Worm (Caenorhabditis elegans) whole organism, L2 larva: ENCODE results near the gene cup-14.

ENCODE experiments used
- C34F6.9 ChIP-seq: fragments of 150-350 bp; optimal IDR thresholded peaks from 2 replicates; lab custom pipeline; 2014; ENCODE audit warnings: missing biosample characterization, missing genetic modification characterization
- F13H6.1 ChIP-seq: sonication (generic microtip); optimal IDR thresholded peaks from 2 replicates; lab custom pipeline; 2016; ENCODE audit warnings: missing genetic modification characterization, missing compliant biosample characterization
- ZK546.5 ChIP-seq: sonication (generic microtip); optimal IDR thresholded peaks from 2 replicates; lab custom pipeline; 2017; ENCODE audit warnings: missing biosample characterization, missing genetic modification characterization
- aly-2 ChIP-seq: fragments of 150-350 bp; optimal IDR thresholded peaks from 2 replicates; lab custom pipeline; 2014; ENCODE audit warnings: missing biosample characterization, missing genetic modification characterization
- ama-1 ChIP-seq: fragments of 150-350 bp; optimal IDR thresholded peaks from 2 replicates; lab custom pipeline; 2018; ENCODE audit warnings: inconsistent platforms
- ceh-16 ChIP-seq: fragments of 150-350 bp; optimal IDR thresholded peaks from 2 replicates; lab custom pipeline; 2014; ENCODE audit warnings: missing biosample characterization, missing genetic modification characterization
- ceh-82 ChIP-seq: fragments of 150-350 bp; optimal IDR thresholded peaks from 2 replicates; lab custom pipeline; 2014; ENCODE audit warnings: missing biosample characterization, missing genetic modification characterization
- crh-2 ChIP-seq: sonication (generic microtip); optimal IDR thresholded peaks from 2 replicates; lab custom pipeline; 2017; ENCODE audit warnings: missing biosample characterization, missing genetic modification characterization
- dmd-4 ChIP-seq: sonication (generic microtip); optimal IDR thresholded peaks from 2 replicates; lab custom pipeline; 2017; ENCODE audit warnings: missing biosample characterization, missing genetic modification characterization
- elt-3 ChIP-seq: sonication (generic microtip); optimal IDR thresholded peaks from 2 replicates; lab custom pipeline; 2017; ENCODE audit warnings: missing biosample characterization, missing genetic modification characterization
- fos-1 ChIP-seq: fragments of 150-350 bp; optimal IDR thresholded peaks from 2 replicates; lab custom pipeline; 2014; ENCODE audit warnings: missing biosample characterization, missing genetic modification characterization
- lin-39 ChIP-seq: fragments of 150-350 bp; optimal IDR thresholded peaks from 2 replicates; lab custom pipeline; 2014; ENCODE audit warnings: missing biosample characterization, missing genetic modification reagents, missing genetic modification characterization
- lsy-2 ChIP-seq, 2 experiments: fragments of 150-350 bp in 1 of 2; sonication (generic microtip) in 1 of 2; optimal IDR thresholded peaks; 2 replicates each; lab custom pipeline; 2014 to 2017; ENCODE audit warnings: missing biosample characterization in 2 of 2, missing genetic modification characterization in 2 of 2
- mbf-1 ChIP-seq: sonication (generic microtip); optimal IDR thresholded peaks from 2 replicates; lab custom pipeline; 2017; ENCODE audit warnings: missing biosample characterization, missing genetic modification characterization
- mdl-1 ChIP-seq, 2 experiments: fragments of 150-350 bp in 1 of 2; sonication (generic microtip) in 1 of 2; optimal IDR thresholded peaks; 2 replicates each; lab custom pipeline; 2017; ENCODE audit warnings: missing biosample characterization in 2 of 2, missing genetic modification characterization in 2 of 2
- nhr-10 ChIP-seq: sonication (generic microtip); optimal IDR thresholded peaks from 2 replicates; lab custom pipeline; 2017; ENCODE audit warnings: missing biosample characterization, missing genetic modification characterization
- nhr-11 ChIP-seq: fragments of 150-350 bp; optimal IDR thresholded peaks from 2 replicates; lab custom pipeline; 2014; ENCODE audit warnings: missing biosample characterization, missing genetic modification characterization
- nhr-129 ChIP-seq: fragments of 150-350 bp; optimal IDR thresholded peaks from 2 replicates; lab custom pipeline; 2014; ENCODE audit warnings: missing biosample characterization, missing genetic modification characterization
- nhr-21 ChIP-seq: fragments of 150-350 bp; optimal IDR thresholded peaks from 2 replicates; lab custom pipeline; 2014; ENCODE audit warnings: missing biosample characterization, missing genetic modification characterization
- nhr-23 ChIP-seq: fragments of 150-350 bp; optimal IDR thresholded peaks from 2 replicates; lab custom pipeline; 2014; ENCODE audit warnings: missing biosample characterization, missing genetic modification reagents, missing genetic modification characterization
- nhr-237 ChIP-seq: fragments of 150-350 bp; optimal IDR thresholded peaks from 2 replicates; lab custom pipeline; 2014; ENCODE audit warnings: missing biosample characterization, missing genetic modification characterization
- nhr-25 ChIP-seq: fragments of 150-350 bp; sonication (generic microtip); optimal IDR thresholded peaks from 3 replicates; lab custom pipeline; 2014; ENCODE audit warnings: missing biosample characterization, missing genetic modification characterization
- nhr-6 ChIP-seq: fragments of 150-350 bp; optimal IDR thresholded peaks from 2 replicates; lab custom pipeline; 2014; ENCODE audit warnings: missing biosample characterization, missing genetic modification characterization
- nhr-77 ChIP-seq: fragments of 150-350 bp; optimal IDR thresholded peaks from 2 replicates; lab custom pipeline; 2014; ENCODE audit warnings: missing biosample characterization, missing genetic modification characterization
- peb-1 ChIP-seq: fragments of 150-350 bp; optimal IDR thresholded peaks from 2 replicates; lab custom pipeline; 2014; ENCODE audit warnings: missing biosample characterization, missing genetic modification characterization
- skn-1 ChIP-seq: sonication (generic microtip); optimal IDR thresholded peaks from 2 replicates; lab custom pipeline; 2017; ENCODE audit warnings: missing biosample characterization, missing genetic modification characterization
- sma-3 ChIP-seq: sonication (generic microtip); optimal IDR thresholded peaks from 2 replicates; lab custom pipeline; 2016; ENCODE audit warnings: missing genetic modification reagents, missing genetic modification characterization, missing compliant biosample characterization
- sma-9 ChIP-seq, 2 experiments: fragments of 150-350 bp in 1 of 2; sonication (generic microtip) in 1 of 2; optimal IDR thresholded peaks; 2 replicates each; lab custom pipeline; 2014 to 2016; ENCODE audit warnings: missing genetic modification characterization in 2 of 2, mild to moderate bottlenecking in 1 of 2, missing biosample characterization in 1 of 2, missing compliant biosample characterization in 1 of 2, missing genetic modification reagents in 1 of 2, moderate library complexity in 1 of 2
- snpc-4 ChIP-seq: fragments of 150-350 bp; optimal IDR thresholded peaks from 2 replicates; lab custom pipeline; 2014; ENCODE audit warnings: missing biosample characterization, missing genetic modification characterization
- unc-62 ChIP-seq: fragments of 150-350 bp; optimal IDR thresholded peaks from 2 replicates; lab custom pipeline; 2014; ENCODE audit warnings: missing biosample characterization, missing genetic modification reagents, missing genetic modification characterization
- zag-1 ChIP-seq: fragments of 150-350 bp; optimal IDR thresholded peaks from 2 replicates; lab custom pipeline; 2014; ENCODE audit warnings: missing biosample characterization, missing genetic modification characterization
- ztf-1 ChIP-seq: fragments of 200-800 bp; sonication (Bioruptor generic); conservative IDR thresholded peaks from 2 replicates; pipeline ENCODE4 v1.3.6; 2022; ENCODE audit warnings: missing genetic modification characterization, missing compliant biosample characterization
- ztf-4 ChIP-seq: fragments of 150-350 bp; optimal IDR thresholded peaks from 2 replicates; lab custom pipeline; 2014; ENCODE audit warnings: missing biosample characterization, missing genetic modification characterization

cup-14 gene

ce11 chrII:13852532-13853199, 19.4 kb downstream of the cup-14 start:
- TF ChIP-seq sma-3 (GFP tag; lab: Kevin White, UChicago) = peak; percentile 52
- TF ChIP-seq ama-1 (lab: Kevin White, UChicago) = peak; percentile 11
- peak; percentile 3 for TF ChIP-seq fos-1
- peak in 1 of 2 experiments; percentile 11 for TF ChIP-seq lsy-2 (tag; optimal IDR thresholded peaks at IDR 0.05; lab: Kevin White, UChicago)
- TF ChIP-seq nhr-21 (tag; lab: Kevin White, UChicago) = peak; percentile 29
- TF ChIP-seq crh-2 (tag; lab: Kevin White, UChicago) = peak; percentile 53
- TF ChIP-seq snpc-4 (tag; lab: Kevin White, UChicago) = peak; percentile 88

ce11 chrII:13852004-13852403, 20.0 kb downstream of the cup-14 start, which contains the start of gene F08G2.8:
Gene F08G2.8 (plus strand): TSS chrII:13852304.
- TF ChIP-seq aly-2 (tag; lab: Kevin White, UChicago) = no peak
- TF ChIP-seq nhr-77 = no peak
- TF ChIP-seq peb-1 (tag; lab: Kevin White, UChicago) = no peak
- no peak for TF ChIP-seq skn-1 (tag; lab: Kevin White, UChicago)
- no peak for TF ChIP-seq mbf-1 (tag; lab: Kevin White, UChicago)
- TF ChIP-seq nhr-23 (tag; lab: Kevin White, UChicago) = no peak
- TF ChIP-seq ceh-16 (tag; lab: Kevin White, UChicago) = no peak
- no peak for TF ChIP-seq C34F6.9 (tag; lab: Kevin White, UChicago)
- no peak for TF ChIP-seq nhr-6 (tag; lab: Kevin White, UChicago)
- TF ChIP-seq lin-39 (tag; lab: Kevin White, UChicago) = no peak
- no peak for TF ChIP-seq crh-2 (tag; lab: Kevin White, UChicago)
- TF ChIP-seq ceh-82 = no peak
- TF ChIP-seq ztf-4 (tag; lab: Kevin White, UChicago) = no peak
- TF ChIP-seq snpc-4 (tag; lab: Kevin White, UChicago) = no peak
- no peak for TF ChIP-seq sma-9 (GFP tag; optimal IDR thresholded peaks at IDR 0.05; lab: Kevin White, UChicago)
- TF ChIP-seq sma-9 (tag; optimal IDR thresholded peaks at IDR 0.05; lab: Kevin White, UChicago) = no peak
- TF ChIP-seq nhr-10 (tag; lab: Kevin White, UChicago) = no peak
- TF ChIP-seq elt-3 (tag; lab: Kevin White, UChicago) = no peak
- no peak for TF ChIP-seq unc-62

ce11 chrII:13847366-13847765, 24.7 kb downstream of the cup-14 start:
- TF ChIP-seq ZK546.5 (tag; lab: Kevin White, UChicago) (no peak), lsy-2 (tag; optimal IDR thresholded peaks at IDR 0.05; lab: Kevin White, UChicago) (peak in 1 of 2 experiments; percentile 15), aly-2 (tag; lab: Kevin White, UChicago) (no peak)

- TF ChIP-seq fos-1 = peak; percentile 77
- TF ChIP-seq crh-2 (tag; lab: Kevin White, UChicago) = peak; percentile 43
- TF ChIP-seq nhr-129 = no peak
- TF ChIP-seq, all 48 proteins: peak for 2
Measured at ce11 chrII:13846018-13846417, 26.0 kb downstream of the cup-14 start.

ce11 chrII:13842340-13842739, 29.7 kb downstream of the cup-14 start:
- TF ChIP-seq F13H6.1 (tag; lab: Kevin White, UChicago) = no peak

ce11 chrII:13841106-13841854, 30.8 kb downstream of the cup-14 start, which contains the start of gene F08G2.7:
Gene F08G2.7 (minus strand): TSS chrII:13841156.
- no peak for TF ChIP-seq nhr-237 (tag; lab: Kevin White, UChicago)
- TF ChIP-seq ztf-1 (GFP tag; lab: Robert Waterston, UW) = no peak
- TF ChIP-seq mdl-1 (tag; optimal IDR thresholded peaks at IDR 0.05; lab: Kevin White, UChicago) = no peak
- no peak for TF ChIP-seq ceh-16 (tag; lab: Kevin White, UChicago)
- no peak for TF ChIP-seq sma-9 (GFP tag; optimal IDR thresholded peaks at IDR 0.05; lab: Kevin White, UChicago)
- no peak for TF ChIP-seq sma-9 (tag; optimal IDR thresholded peaks at IDR 0.05; lab: Kevin White, UChicago)
- TF ChIP-seq nhr-77 = no peak
- TF ChIP-seq unc-62 = no peak
- no peak for TF ChIP-seq dmd-4 (tag; lab: Kevin White, UChicago)
- TF ChIP-seq aly-2 (tag; lab: Kevin White, UChicago) = no peak
- TF ChIP-seq nhr-6 (tag; lab: Kevin White, UChicago) = no peak
- TF ChIP-seq skn-1 (tag; lab: Kevin White, UChicago) = no peak
- TF ChIP-seq ztf-4 (tag; lab: Kevin White, UChicago) = no peak
- no peak for TF ChIP-seq zag-1 (tag; lab: Kevin White, UChicago)
- TF ChIP-seq nhr-25 (tag; lab: Kevin White, UChicago) = no peak
- TF ChIP-seq nhr-11 = no peak
- no peak for TF ChIP-seq peb-1 (tag; lab: Kevin White, UChicago)
